Fruit fly (Drosophila melanogaster) whole organism, wandering third instar larva: Measurements from ENCODE around the gene CG13403.

Experiments
- Abd-B ChIP-seq: fragments of >200 bp; optimal IDR thresholded peaks from 2 replicates; lab custom pipeline; 2017; ENCODE audit warnings: missing biosample characterization, missing genetic modification characterization
- CG32264 ChIP-seq: fragments of 200-800 bp; sonication (Bioruptor generic); optimal IDR thresholded peaks from 2 replicates; lab custom pipeline; 2016; ENCODE audit warnings: missing biosample characterization, missing genetic modification characterization
- CG9705 ChIP-seq: fragments of 200-800 bp; sonication (Bioruptor generic); optimal IDR thresholded peaks from 2 replicates; lab custom pipeline; 2018; ENCODE audit warnings: missing biosample characterization, mild to moderate bottlenecking, missing genetic modification characterization
- CrebA ChIP-seq: fragments of 200-800 bp; sonication (Bioruptor generic); optimal IDR thresholded peaks from 2 replicates; lab custom pipeline; 2016; ENCODE audit warnings: missing biosample characterization, mild to moderate bottlenecking, missing genetic modification characterization, borderline replicate concordance
- Dfd ChIP-seq: fragments of >200 bp; optimal IDR thresholded peaks from 2 replicates; lab custom pipeline; 2017; ENCODE audit warnings: missing biosample characterization, missing genetic modification characterization
- Dif ChIP-seq: fragments of 200-275, 200-300 bp; sonication (Bioruptor generic); optimal IDR thresholded peaks from 2 replicates; lab custom pipeline; 2018; ENCODE audit warnings: missing biosample characterization, missing genetic modification characterization; ENCODE audit not compliant: partially characterized antibody
- GATAd ChIP-seq: sonication (Bioruptor generic); optimal IDR thresholded peaks from 2 replicates; lab custom pipeline; 2016; ENCODE audit warnings: missing biosample characterization, missing genetic modification characterization
- HLH106 ChIP-seq: fragments of 200-800 bp; optimal IDR thresholded peaks from 3 replicates; lab custom pipeline; 2019; ENCODE audit warnings: missing biosample characterization, mild to moderate bottlenecking, missing genetic modification characterization, moderate library complexity
- Hnf4 ChIP-seq: fragments of 200-800 bp; sonication (Bioruptor generic); optimal IDR thresholded peaks from 2 replicates; lab custom pipeline; 2016; ENCODE audit warnings: missing biosample characterization, mild to moderate bottlenecking, missing genetic modification characterization
- Hr78 ChIP-seq: fragments of >200 bp; optimal IDR thresholded peaks from 2 replicates; lab custom pipeline; 2017; ENCODE audit warnings: missing biosample characterization, missing genetic modification characterization
- Hr83 ChIP-seq: fragments of 200-300 bp; sonication (Bioruptor generic); optimal IDR thresholded peaks from 2 replicates; lab custom pipeline; 2016; ENCODE audit warnings: missing biosample characterization, mild to moderate bottlenecking, missing genetic modification characterization, moderate library complexity; ENCODE audit not compliant: poor library complexity, severe bottlenecking
- Jra ChIP-seq: sonication (Bioruptor generic); optimal IDR thresholded peaks from 2 replicates; lab custom pipeline; 2016; ENCODE audit warnings: missing biosample characterization, missing genetic modification characterization
- Mio ChIP-seq: sonication (Bioruptor generic); optimal IDR thresholded peaks from 2 replicates; lab custom pipeline; 2016; ENCODE audit warnings: missing biosample characterization, missing genetic modification characterization
- Myc ChIP-seq: fragments of >200 bp; optimal IDR thresholded peaks from 2 replicates; lab custom pipeline; 2017
- N ChIP-seq: fragments of >200 bp; optimal IDR thresholded peaks from 2 replicates; lab custom pipeline; 2018; ENCODE audit warnings: missing biosample characterization, missing external identifiers, missing genetic modification characterization
- OdsH ChIP-seq: fragments of 200-800 bp; sonication (Bioruptor generic); optimal IDR thresholded peaks from 2 replicates; lab custom pipeline; 2016; ENCODE audit warnings: missing biosample characterization, mild to moderate bottlenecking, missing genetic modification characterization
- Rel ChIP-seq, 2 experiments: fragments of 200-800 bp; sonication (Bioruptor generic) in 1 of 2; optimal IDR thresholded peaks; 2 replicates in 1 of 2; 3 replicates in 1 of 2; lab custom pipeline; 2016 to 2019; ENCODE audit warnings: mild to moderate bottlenecking in 2 of 2, missing biosample characterization in 2 of 2, missing genetic modification characterization in 2 of 2, moderate library complexity in 1 of 2
- Sp1 ChIP-seq: fragments of 200-800 bp; sonication (Bioruptor generic); optimal IDR thresholded peaks from 3 replicates; lab custom pipeline; 2019; ENCODE audit warnings: missing biosample characterization, mild to moderate bottlenecking, missing genetic modification characterization, moderate library complexity
- Vsx2 ChIP-seq: fragments of 200-300, 225-300 bp; sonication (Bioruptor generic); optimal IDR thresholded peaks from 2 replicates; lab custom pipeline; 2018; ENCODE audit warnings: missing biosample characterization, missing genetic modification characterization; ENCODE audit not compliant: partially characterized antibody
- br ChIP-seq: fragments of 200-800 bp; sonication (Bioruptor generic); optimal IDR thresholded peaks from 2 replicates; lab custom pipeline; 2016; ENCODE audit warnings: missing biosample characterization, missing genetic modification characterization
- brk ChIP-seq: fragments of 200-800 bp; sonication (Bioruptor generic); optimal IDR thresholded peaks from 2 replicates; lab custom pipeline; 2016; ENCODE audit warnings: missing biosample characterization, mild to moderate bottlenecking, missing genetic modification characterization
- dl ChIP-seq, 2 experiments: fragments of 175-275, 200-275 bp in 1 of 2; fragments of 200-275 bp in 1 of 2; sonication (Bioruptor generic); optimal IDR thresholded peaks; lab custom pipeline; 2018; ENCODE audit warnings: mild to moderate bottlenecking in 2 of 2, missing biosample characterization in 2 of 2, missing genetic modification characterization in 2 of 2, moderate library complexity in 2 of 2; ENCODE audit not compliant: partially characterized antibody in 2 of 2, insufficient read depth in 1 of 2
- dmrt93B ChIP-seq: fragments of 200-800 bp; sonication (Bioruptor generic); optimal IDR thresholded peaks from 2 replicates; lab custom pipeline; 2018; ENCODE audit warnings: missing biosample characterization, mild to moderate bottlenecking, missing genetic modification characterization
- dsf ChIP-seq: sonication (Bioruptor generic); optimal IDR thresholded peaks from 2 replicates; lab custom pipeline; 2016; ENCODE audit warnings: missing biosample characterization, missing genetic modification characterization, borderline replicate concordance
- ey ChIP-seq: fragments of 200-800 bp; sonication (Bioruptor generic); optimal IDR thresholded peaks from 2 replicates; lab custom pipeline; 2016; ENCODE audit warnings: missing biosample characterization, missing genetic modification characterization
- foxo ChIP-seq, 2 experiments: fragments of 200-800 bp; sonication (Bioruptor generic); optimal IDR thresholded peaks; 2 replicates in 1 of 2; 3 replicates in 1 of 2; lab custom pipeline; 2016 to 2017; ENCODE audit warnings: missing biosample characterization in 2 of 2, missing genetic modification characterization in 2 of 2
- fru ChIP-seq: fragments of 200-800 bp; sonication (Bioruptor generic); optimal IDR thresholded peaks from 3 replicates; lab custom pipeline; 2016; ENCODE audit warnings: missing biosample characterization, mild to moderate bottlenecking, missing genetic modification characterization
- h ChIP-seq: fragments of 200-800 bp; sonication (Bioruptor generic); optimal IDR thresholded peaks from 3 replicates; lab custom pipeline; 2016; ENCODE audit warnings: missing biosample characterization, mild to moderate bottlenecking, missing genetic modification characterization
- jim ChIP-seq: fragments of 175-275, 200-325 bp; sonication (Bioruptor generic); optimal IDR thresholded peaks from 2 replicates; lab custom pipeline; 2016; ENCODE audit warnings: missing biosample characterization, mild to moderate bottlenecking, missing genetic modification characterization
- lola ChIP-seq: fragments of >200 bp; optimal IDR thresholded peaks from 2 replicates; lab custom pipeline; 2017; ENCODE audit warnings: missing biosample characterization, missing genetic modification characterization
- pan ChIP-seq: fragments of >200 bp; optimal IDR thresholded peaks from 2 replicates; lab custom pipeline; 2017
- psq ChIP-seq: fragments of 200-800 bp; sonication (Bioruptor generic); optimal IDR thresholded peaks from 3 replicates; lab custom pipeline; 2017; ENCODE audit warnings: missing biosample characterization, mild to moderate bottlenecking, missing genetic modification characterization, moderate library complexity
- rgr ChIP-seq: fragments of 200-800 bp; sonication (Bioruptor generic); optimal IDR thresholded peaks from 3 replicates; lab custom pipeline; 2016; ENCODE audit warnings: missing biosample characterization, mild to moderate bottlenecking, missing genetic modification characterization
- sage ChIP-seq: fragments of 200-800 bp; sonication (Bioruptor generic); optimal IDR thresholded peaks from 2 replicates; lab custom pipeline; 2016; ENCODE audit warnings: missing biosample characterization, mild to moderate bottlenecking, missing genetic modification characterization
- sv ChIP-seq: fragments of 200-800 bp; sonication (Bioruptor generic); optimal IDR thresholded peaks from 3 replicates; lab custom pipeline; 2016; ENCODE audit warnings: missing biosample characterization, missing genetic modification characterization
- tai ChIP-seq: sonication (Bioruptor generic); optimal IDR thresholded peaks from 2 replicates; lab custom pipeline; 2016; ENCODE audit warnings: missing biosample characterization, missing genetic modification characterization
- usp ChIP-seq: fragments of >200 bp; optimal IDR thresholded peaks from 2 replicates; lab custom pipeline; 2017; ENCODE audit warnings: missing biosample characterization, missing genetic modification characterization
- woc ChIP-seq: sonication (Bioruptor generic); optimal IDR thresholded peaks from 2 replicates; lab custom pipeline; 2016; ENCODE audit warnings: missing biosample characterization, mild to moderate bottlenecking, missing genetic modification characterization

CG13403 gene

dm6 chrX:14233843-14234337 lies 42.1 kb upstream of the CG13403 start, which contains the start of gene CG42271:
Gene CG42271, minus strand, starts transcription at chrX:14234066.
- no peak for TF ChIP-seq CG32264
- no peak for TF ChIP-seq dmrt93B (GFP tag; lab: Kevin White, UChicago)
- no peak for TF ChIP-seq br (GFP tag; lab: Kevin White, UChicago)
- TF ChIP-seq pan: no peak
- TF ChIP-seq jim: no peak
- TF ChIP-seq N (GFP tag; lab: Kevin White, UChicago): no peak
- no peak for TF ChIP-seq Vsx2 (GFP tag; lab: Kevin White, UChicago)
- TF ChIP-seq Abd-B (GFP tag; lab: Kevin White, UChicago): no peak
- no peak for TF ChIP-seq Dfd
- peak; percentile 33 for TF ChIP-seq Sp1 (GFP tag; lab: Kevin White, UChicago)
- TF ChIP-seq Jra (GFP tag; lab: Kevin White, UChicago): no peak
- peak; percentile 22 for TF ChIP-seq psq (GFP tag; lab: Kevin White, UChicago)
- TF ChIP-seq woc (GFP tag; lab: Kevin White, UChicago): no peak
- no peak for TF ChIP-seq Hr83
- no peak for TF ChIP-seq usp (GFP tag; lab: Kevin White, UChicago)
- TF ChIP-seq dl (GFP tag; optimal IDR thresholded peaks at IDR 0.05; lab: Kevin White, UChicago; ENCODE audit: insufficient read depth in 1 of 2, partially characterized antibody in 2 of 2): no peak
- TF ChIP-seq HLH106: peak; percentile 58
- peak; percentile 6 for TF ChIP-seq GATAd
- peak; percentile 21 for TF ChIP-seq CG9705 (GFP tag; lab: Kevin White, UChicago)
- TF ChIP-seq brk (GFP tag; lab: Kevin White, UChicago): no peak
- no peak for TF ChIP-seq ey (GFP tag; lab: Kevin White, UChicago)
- no peak for TF ChIP-seq sage
- no peak for TF ChIP-seq lola (GFP tag; lab: Kevin White, UChicago)
- no peak for TF ChIP-seq Myc (lab: Kevin White, UChicago)
- TF ChIP-seq fru: no peak
- no peak for TF ChIP-seq dsf (GFP tag; lab: Kevin White, UChicago)
- TF ChIP-seq rgr (GFP tag; lab: Kevin White, UChicago): peak; percentile 12
- TF ChIP-seq CrebA (GFP tag; lab: Kevin White, UChicago): no peak
- no peak for TF ChIP-seq OdsH (GFP tag; lab: Kevin White, UChicago)
- TF ChIP-seq Mio (GFP tag; lab: Kevin White, UChicago): no peak
- no peak for TF ChIP-seq Rel (GFP tag; optimal IDR thresholded peaks at IDR 0.05; lab: Kevin White, UChicago)
- TF ChIP-seq Rel (tag; optimal IDR thresholded peaks at IDR 0.05; lab: Kevin White, UChicago): peak; percentile 86
- no peak for TF ChIP-seq Dif (GFP tag; lab: Kevin White, UChicago)
- peak in 1 of 2 experiments; percentile 44 for TF ChIP-seq foxo (GFP tag; optimal IDR thresholded peaks at IDR 0.05; lab: Kevin White, UChicago)
- no peak for TF ChIP-seq sv (GFP tag; lab: Kevin White, UChicago)
- TF ChIP-seq Hnf4 (GFP tag; lab: Kevin White, UChicago): no peak
- TF ChIP-seq h (GFP tag; lab: Kevin White, UChicago): no peak
- TF ChIP-seq Hr78 (GFP tag; lab: Kevin White, UChicago): no peak
- TF ChIP-seq tai (GFP tag; lab: Kevin White, UChicago): no peak

- TF ChIP-seq jim: no peak
- TF ChIP-seq N (GFP tag; lab: Kevin White, UChicago): no peak
- no peak for TF ChIP-seq lola (GFP tag; lab: Kevin White, UChicago)
- TF ChIP-seq Sp1 (GFP tag; lab: Kevin White, UChicago): no peak
- TF ChIP-seq CrebA (GFP tag; lab: Kevin White, UChicago): no peak
- no peak for TF ChIP-seq ey (GFP tag; lab: Kevin White, UChicago)
- TF ChIP-seq Jra (GFP tag; lab: Kevin White, UChicago): no peak
- no peak for TF ChIP-seq sv (GFP tag; lab: Kevin White, UChicago)
- no peak for TF ChIP-seq brk (GFP tag; lab: Kevin White, UChicago)
- no peak for TF ChIP-seq Rel (GFP tag; optimal IDR thresholded peaks at IDR 0.05; lab: Kevin White, UChicago)
- no peak for TF ChIP-seq Rel (tag; optimal IDR thresholded peaks at IDR 0.05; lab: Kevin White, UChicago)
- TF ChIP-seq fru: no peak
- no peak for TF ChIP-seq Myc (lab: Kevin White, UChicago)
- TF ChIP-seq Hr83: no peak
- no peak for TF ChIP-seq Abd-B (GFP tag; lab: Kevin White, UChicago)
- TF ChIP-seq Dfd: no peak
Measured at dm6 chrX:14227043-14227442, 35.2 kb upstream of the CG13403 start.
